Worm (Caenorhabditis elegans) whole organism, L2 larva: ENCODE data around the gene C07G1.15.
"Not testable (repeated sequence)": the region's sequence is repeated elsewhere in the genome, so short reads cannot be mapped to it uniquely, and the experiment has no call there.

Experiments used
- C34F6.9 ChIP-seq: fragments of 150-350 bp; optimal IDR thresholded peaks from 2 replicates; lab custom pipeline; 2014; ENCODE audit warnings: missing biosample characterization, missing genetic modification characterization
- F13H6.1 ChIP-seq: sonication (generic microtip); optimal IDR thresholded peaks from 2 replicates; lab custom pipeline; 2016; ENCODE audit warnings: missing genetic modification characterization, missing compliant biosample characterization
- Y55F3AM.14 ChIP-seq: fragments of 200-800 bp; sonication (Bioruptor generic); optimal IDR thresholded peaks from 2 replicates; lab custom pipeline; 2018; ENCODE audit warnings: mild to moderate bottlenecking, missing genetic modification characterization, missing compliant biosample characterization
- ZK546.5 ChIP-seq: sonication (generic microtip); optimal IDR thresholded peaks from 2 replicates; lab custom pipeline; 2017; ENCODE audit warnings: missing biosample characterization, missing genetic modification characterization
- alr-1 ChIP-seq: fragments of 150-350 bp; optimal IDR thresholded peaks from 2 replicates; lab custom pipeline; 2014; ENCODE audit warnings: missing biosample characterization, missing genetic modification characterization
- aly-2 ChIP-seq: fragments of 150-350 bp; optimal IDR thresholded peaks from 2 replicates; lab custom pipeline; 2014; ENCODE audit warnings: missing biosample characterization, missing genetic modification characterization
- ama-1 ChIP-seq: fragments of 150-350 bp; optimal IDR thresholded peaks from 2 replicates; lab custom pipeline; 2018; ENCODE audit warnings: inconsistent platforms
- blmp-1 ChIP-seq: sonication (generic microtip); optimal IDR thresholded peaks from 2 replicates; lab custom pipeline; 2017; ENCODE audit warnings: missing genetic modification characterization, mild to moderate bottlenecking, missing compliant biosample characterization, antibody characterized with exemption, moderate library complexity; ENCODE audit not compliant: insufficient read depth
- ceh-16 ChIP-seq: fragments of 150-350 bp; optimal IDR thresholded peaks from 2 replicates; lab custom pipeline; 2014; ENCODE audit warnings: missing biosample characterization, missing genetic modification characterization
- ceh-82 ChIP-seq: fragments of 150-350 bp; optimal IDR thresholded peaks from 2 replicates; lab custom pipeline; 2014; ENCODE audit warnings: missing biosample characterization, missing genetic modification characterization
- crh-2 ChIP-seq: sonication (generic microtip); optimal IDR thresholded peaks from 2 replicates; lab custom pipeline; 2017; ENCODE audit warnings: missing biosample characterization, missing genetic modification characterization
- dmd-4 ChIP-seq: sonication (generic microtip); optimal IDR thresholded peaks from 2 replicates; lab custom pipeline; 2017; ENCODE audit warnings: missing biosample characterization, missing genetic modification characterization
- elt-1 ChIP-seq: fragments of 150-350 bp; optimal IDR thresholded peaks from 2 replicates; lab custom pipeline; 2014; ENCODE audit warnings: missing biosample characterization, missing genetic modification characterization
- fos-1 ChIP-seq: fragments of 150-350 bp; optimal IDR thresholded peaks from 2 replicates; lab custom pipeline; 2014; ENCODE audit warnings: missing biosample characterization, missing genetic modification characterization
- gmeb-1 ChIP-seq: fragments of 150-350 bp; optimal IDR thresholded peaks from 2 replicates; lab custom pipeline; 2014; ENCODE audit warnings: missing biosample characterization, missing genetic modification characterization
- lin-11 ChIP-seq: fragments of 150-350 bp; sonication (generic microtip); optimal IDR thresholded peaks from 2 replicates; lab custom pipeline; 2014; ENCODE audit warnings: missing biosample characterization, missing genetic modification characterization, inconsistent platforms, mixed read lengths
- lin-13 ChIP-seq: fragments of 150-350 bp; optimal IDR thresholded peaks from 2 replicates; lab custom pipeline; 2014; ENCODE audit warnings: missing biosample characterization, missing genetic modification reagents, missing genetic modification characterization
- lin-39 ChIP-seq: fragments of 150-350 bp; optimal IDR thresholded peaks from 2 replicates; lab custom pipeline; 2014; ENCODE audit warnings: missing biosample characterization, missing genetic modification reagents, missing genetic modification characterization
- lsy-2 ChIP-seq, 2 experiments: fragments of 150-350 bp in 1 of 2; sonication (generic microtip) in 1 of 2; optimal IDR thresholded peaks; 2 replicates each; lab custom pipeline; 2014 to 2017; ENCODE audit warnings: missing biosample characterization in 2 of 2, missing genetic modification characterization in 2 of 2
- mab-5 ChIP-seq: fragments of 150-350 bp; optimal IDR thresholded peaks from 2 replicates; lab custom pipeline; 2014; ENCODE audit warnings: missing biosample characterization, missing genetic modification characterization
- mbf-1 ChIP-seq: sonication (generic microtip); optimal IDR thresholded peaks from 2 replicates; lab custom pipeline; 2017; ENCODE audit warnings: missing biosample characterization, missing genetic modification characterization
- nhr-10 ChIP-seq: sonication (generic microtip); optimal IDR thresholded peaks from 2 replicates; lab custom pipeline; 2017; ENCODE audit warnings: missing biosample characterization, missing genetic modification characterization
- nhr-11 ChIP-seq: fragments of 150-350 bp; optimal IDR thresholded peaks from 2 replicates; lab custom pipeline; 2014; ENCODE audit warnings: missing biosample characterization, missing genetic modification characterization
- nhr-12 ChIP-seq: fragments of 150-350 bp; optimal IDR thresholded peaks from 2 replicates; lab custom pipeline; 2014; ENCODE audit warnings: missing biosample characterization, missing genetic modification characterization
- nhr-129 ChIP-seq: fragments of 150-350 bp; optimal IDR thresholded peaks from 2 replicates; lab custom pipeline; 2014; ENCODE audit warnings: missing biosample characterization, missing genetic modification characterization
- nhr-23 ChIP-seq: fragments of 150-350 bp; optimal IDR thresholded peaks from 2 replicates; lab custom pipeline; 2014; ENCODE audit warnings: missing biosample characterization, missing genetic modification reagents, missing genetic modification characterization
- nhr-237 ChIP-seq: fragments of 150-350 bp; optimal IDR thresholded peaks from 2 replicates; lab custom pipeline; 2014; ENCODE audit warnings: missing biosample characterization, missing genetic modification characterization
- nhr-77 ChIP-seq: fragments of 150-350 bp; optimal IDR thresholded peaks from 2 replicates; lab custom pipeline; 2014; ENCODE audit warnings: missing biosample characterization, missing genetic modification characterization
- peb-1 ChIP-seq: fragments of 150-350 bp; optimal IDR thresholded peaks from 2 replicates; lab custom pipeline; 2014; ENCODE audit warnings: missing biosample characterization, missing genetic modification characterization
- sem-4 ChIP-seq: fragments of 150-350 bp; optimal IDR thresholded peaks from 2 replicates; lab custom pipeline; 2014; ENCODE audit warnings: missing biosample characterization, missing genetic modification reagents, missing genetic modification characterization
- skn-1 ChIP-seq: sonication (generic microtip); optimal IDR thresholded peaks from 2 replicates; lab custom pipeline; 2017; ENCODE audit warnings: missing biosample characterization, missing genetic modification characterization
- sma-3 ChIP-seq: sonication (generic microtip); optimal IDR thresholded peaks from 2 replicates; lab custom pipeline; 2016; ENCODE audit warnings: missing genetic modification reagents, missing genetic modification characterization, missing compliant biosample characterization
- sma-9 ChIP-seq, 2 experiments: fragments of 150-350 bp in 1 of 2; sonication (generic microtip) in 1 of 2; optimal IDR thresholded peaks; 2 replicates each; lab custom pipeline; 2014 to 2016; ENCODE audit warnings: missing genetic modification characterization in 2 of 2, mild to moderate bottlenecking in 1 of 2, missing biosample characterization in 1 of 2, missing compliant biosample characterization in 1 of 2, missing genetic modification reagents in 1 of 2, moderate library complexity in 1 of 2
- snpc-4 ChIP-seq: fragments of 150-350 bp; optimal IDR thresholded peaks from 2 replicates; lab custom pipeline; 2014; ENCODE audit warnings: missing biosample characterization, missing genetic modification characterization
- unc-39 ChIP-seq: fragments of 150-350 bp; optimal IDR thresholded peaks from 2 replicates; lab custom pipeline; 2014; ENCODE audit warnings: missing biosample characterization, missing genetic modification characterization
- unc-55 ChIP-seq: fragments of 150-350 bp; sonication (generic microtip); optimal IDR thresholded peaks from 3 replicates; lab custom pipeline; 2014; ENCODE audit warnings: missing biosample characterization, missing genetic modification reagents, missing genetic modification characterization
- zag-1 ChIP-seq: fragments of 150-350 bp; optimal IDR thresholded peaks from 2 replicates; lab custom pipeline; 2014; ENCODE audit warnings: missing biosample characterization, missing genetic modification characterization
- ztf-1 ChIP-seq: fragments of 200-800 bp; sonication (Bioruptor generic); conservative IDR thresholded peaks from 2 replicates; pipeline ENCODE4 v1.3.6; 2022; ENCODE audit warnings: missing genetic modification characterization, missing compliant biosample characterization
- ztf-11 ChIP-seq: sonication (generic microtip); optimal IDR thresholded peaks from 2 replicates; lab custom pipeline; 2017; ENCODE audit warnings: missing biosample characterization, missing genetic modification characterization
- ztf-4 ChIP-seq: fragments of 150-350 bp; optimal IDR thresholded peaks from 2 replicates; lab custom pipeline; 2014; ENCODE audit warnings: missing biosample characterization, missing genetic modification characterization

Gene C07G1.15

ce11 chrIV:8169674-8170073 lies at the start of gene C07G1.15:
TSS of gene C07G1.15 (plus strand) at chrIV:8169974.
- TF ChIP-seq ama-1 (no peak), lin-11 (no peak), lin-39 (tag; lab: Kevin White, UChicago) (no peak), nhr-237 (no peak), mab-5 (tag; lab: Kevin White, UChicago) (no peak)

ce11 chrIV:8122349-8122748 lies 47.4 kb upstream of the C07G1.15 start, which contains the start of gene erp-44.3:
TSS of gene erp-44.3 (plus strand) at chrIV:8122649.
- TF ChIP-seq peb-1 (tag; lab: Kevin White, UChicago); aly-2 (tag; lab: Kevin White, UChicago); nhr-237: not testable (repeated sequence)

- TF ChIP-seq crh-2 (tag; lab: Kevin White, UChicago) (no peak), ama-1 (no peak), lin-39 (tag; lab: Kevin White, UChicago) (no peak), sem-4 (no peak), gmeb-1 (no peak), nhr-23 (tag; lab: Kevin White, UChicago) (no peak), alr-1 (tag; lab: Kevin White, UChicago) (no peak), mab-5 (tag; lab: Kevin White, UChicago) (no peak), sma-3 (GFP tag; lab: Kevin White, UChicago) (no peak), nhr-11 (tag; lab: Kevin White, UChicago) (no peak), Y55F3AM.14 (GFP tag; lab: Kevin White, UChicago) (no peak), dmd-4 (tag; lab: Kevin White, UChicago) (no peak), zag-1 (tag; lab: Kevin White, UChicago) (no peak), ztf-1 (GFP tag; lab: Robert Waterston, UW) (no peak), nhr-77 (tag; lab: Kevin White, UChicago) (no peak), nhr-10 (tag; lab: Kevin White, UChicago) (no peak), ZK546.5 (tag; lab: Kevin White, UChicago) (no peak), elt-1 (tag; lab: Kevin White, UChicago) (no peak)
Measured at ce11 chrIV:8126902-8127301, 42.9 kb upstream of the C07G1.15 start, which contains the start of gene ceph-41. TSS of gene ceph-41 (plus strand) at chrIV:8127202.

- TF ChIP-seq skn-1 (tag; lab: Kevin White, UChicago) = no peak
- TF ChIP-seq unc-39 (tag; lab: Kevin White, UChicago) = no peak
Measured at ce11 chrIV:8127430-8127829, 42.3 kb upstream of the C07G1.15 start.

- no peak for TF ChIP-seq elt-1 (tag; lab: Kevin White, UChicago)
- no peak for TF ChIP-seq ZK546.5 (tag; lab: Kevin White, UChicago)
- peak; percentile 29 for TF ChIP-seq unc-55
- no peak for TF ChIP-seq sma-9 (GFP tag; optimal IDR thresholded peaks at IDR 0.05; lab: Kevin White, UChicago)
- TF ChIP-seq sma-9 (tag; optimal IDR thresholded peaks at IDR 0.05; lab: Kevin White, UChicago) = no peak
- no peak for TF ChIP-seq lin-13 (GFP tag; lab: Kevin White, UChicago)
- TF ChIP-seq C34F6.9 (tag; lab: Kevin White, UChicago) = peak; percentile 29
- no peak for TF ChIP-seq lin-11
Measured at ce11 chrIV:8130131-8130611, 39.6 kb upstream of the C07G1.15 start, which contains the start of the genes ndub-11 and moc-3. TSS of gene ndub-11 (minus strand) at chrIV:8130231. TSS of gene moc-3 (plus strand) at chrIV:8130561.

- TF ChIP-seq ZK546.5 (tag; lab: Kevin White, UChicago) (no peak), blmp-1 (tag; lab: Kevin White, UChicago) (no peak), ama-1 (no peak), nhr-77 (tag; lab: Kevin White, UChicago) (no peak), C34F6.9 (tag; lab: Kevin White, UChicago) (peak; percentile 24), F13H6.1 (tag; lab: Kevin White, UChicago) (peak; percentile 34), mbf-1 (tag; lab: Kevin White, UChicago) (no peak), nhr-23 (tag; lab: Kevin White, UChicago) (no peak), gmeb-1 (peak; percentile 36), elt-1 (tag; lab: Kevin White, UChicago) (no peak), nhr-129 (peak; percentile 65), crh-2 (tag; lab: Kevin White, UChicago) (peak; percentile 61), ceh-82 (tag; lab: Kevin White, UChicago) (no peak), ceh-16 (tag; lab: Kevin White, UChicago) (no peak), nhr-11 (tag; lab: Kevin White, UChicago) (no peak), nhr-12 (tag; lab: Kevin White, UChicago) (no peak), nhr-10 (tag; lab: Kevin White, UChicago) (no peak), lsy-2 (tag; optimal IDR thresholded peaks at IDR 0.05; lab: Kevin White, UChicago) (peak in 1 of 2 experiments; percentile 31), alr-1 (tag; lab: Kevin White, UChicago) (no peak), unc-39 (tag; lab: Kevin White, UChicago) (no peak), aly-2 (tag; lab: Kevin White, UChicago) (no peak), ztf-1 (GFP tag; lab: Robert Waterston, UW) (no peak), snpc-4 (tag; lab: Kevin White, UChicago) (no peak), ztf-11 (tag; lab: Kevin White, UChicago) (no peak), ztf-4 (tag; lab: Kevin White, UChicago) (peak; percentile 39), lin-13 (GFP tag; lab: Kevin White, UChicago) (peak; percentile 14), fos-1 (tag; lab: Kevin White, UChicago) (peak; percentile 95), nhr-237 (no peak), lin-11 (no peak), mab-5 (tag; lab: Kevin White, UChicago) (no peak)
Measured at ce11 chrIV:8133536-8133935, 36.2 kb upstream of the C07G1.15 start, which contains the start of gene sph-1. TSS of gene sph-1 (minus strand) at chrIV:8133558.
